Fruit fly (Drosophila melanogaster): ENCODE results near the gene primo-2.

The primo-2 gene

dm6 chr3R:13683624-13684568 lies 27.7 kb downstream of the primo-2 start, which contains the start of gene flfl (continued):
- TF ChIP-seq CG12744 (GFP tag; optimal IDR thresholded peaks at IDR 0.05) (no peak), Jarid2 (GFP tag; optimal IDR thresholded peaks at IDR 0.05) (peak; percentile 31), Xbp1 (GFP tag; optimal IDR thresholded peaks at IDR 0.05) (no peak), CG10462 (GFP tag; optimal IDR thresholded peaks at IDR 0.05) (no peak), D (optimal IDR thresholded peaks at IDR 0.05) (peak; percentile 26), D (GFP tag; optimal IDR thresholded peaks at IDR 0.05) (no peak), CTCF (GFP tag; optimal IDR thresholded peaks at IDR 0.05) (peak; percentile 22), Dp (GFP tag; optimal IDR thresholded peaks at IDR 0.05) (no peak), Bteb2 (GFP tag; optimal IDR thresholded peaks at IDR 0.05) (no peak), schlank (tag; optimal IDR thresholded peaks at IDR 0.05) (no peak), CG7987 (GFP tag; optimal IDR thresholded peaks at IDR 0.05) (peak; percentile 74), Mes4 (GFP tag; optimal IDR thresholded peaks at IDR 0.05) (no peak), Doc2 (GFP tag; IDR thresholded peaks at IDR 0.05) (no peak), zf30C (GFP tag; optimal IDR thresholded peaks at IDR 0.05) (no peak), GATAe (GFP tag; conservative IDR thresholded peaks at IDR 0.05) (no peak), dysf (GFP tag; IDR thresholded peaks at IDR 0.05) (no peak), CG10147 (GFP tag; optimal IDR thresholded peaks at IDR 0.05) (no peak), Meics (GFP tag; optimal IDR thresholded peaks at IDR 0.05) (no peak), E2f1 (GFP tag; IDR thresholded peaks at IDR 0.05) (no peak), CkIIα-i1 (GFP tag; IDR thresholded peaks at IDR 0.05) (no peak), gce (GFP tag; IDR thresholded peaks at IDR 0.05) (no peak), Dbx (GFP tag; IDR thresholded peaks at IDR 0.05) (no peak), Dip2 (GFP tag; IDR thresholded peaks at IDR 0.05) (no peak), CG12071 (GFP tag; optimal IDR thresholded peaks at IDR 0.05) (peak; percentile 44), otp (GFP tag; IDR thresholded peaks at IDR 0.05) (no peak), CG9876 (GFP tag; optimal IDR thresholded peaks at IDR 0.05) (no peak), jing (GFP tag; optimal IDR thresholded peaks at IDR 0.05) (no peak), CG17361 (GFP tag; IDR thresholded peaks at IDR 0.05) (no peak), Awh (GFP tag; IDR thresholded peaks at IDR 0.05) (no peak), CG9437 (GFP tag; optimal IDR thresholded peaks at IDR 0.05) (peak; percentile 64), CG17802 (tag; optimal IDR thresholded peaks at IDR 0.05) (no peak), pb (GFP tag; optimal IDR thresholded peaks at IDR 0.05) (no peak), row (GFP tag; IDR thresholded peaks at IDR 0.05) (no peak), lmd (GFP tag; IDR thresholded peaks at IDR 0.05) (no peak), CG5953 (GFP tag; IDR thresholded peaks at IDR 0.05) (no peak), dan (GFP tag; IDR thresholded peaks at IDR 0.05) (no peak), slp2 (GFP tag; optimal IDR thresholded peaks at IDR 0.05) (peak; percentile 18), CG11247 (GFP tag; IDR thresholded peaks at IDR 0.05) (no peak), CHES-1-like (GFP tag; optimal IDR thresholded peaks at IDR 0.05) (no peak), gsb (GFP tag; IDR thresholded peaks at IDR 0.05) (no peak), Bgb (GFP tag; IDR thresholded peaks at IDR 0.05; ENCODE audit: partially characterized antibody) (no peak), emc (GFP tag; optimal IDR thresholded peaks at IDR 0.05) (peak; percentile 28), bowl (GFP tag; IDR thresholded peaks at IDR 0.05) (no peak), CG7556 (GFP tag; optimal IDR thresholded peaks at IDR 0.05) (peak; percentile 9), lab (GFP tag; optimal IDR thresholded peaks at IDR 0.05) (peak; percentile 35), CG3281 (GFP tag; optimal IDR thresholded peaks at IDR 0.05) (no peak), Sox102F (GFP tag; optimal IDR thresholded peaks at IDR 0.05) (peak; percentile 18), CG12219 (GFP tag; optimal IDR thresholded peaks at IDR 0.05) (peak; percentile 24), CG7745 (tag; optimal IDR thresholded peaks at IDR 0.05) (no peak), CG7357 (GFP tag; IDR thresholded peaks at IDR 0.05) (no peak), sug (tag; optimal IDR thresholded peaks at IDR 0.05) (peak; percentile 61)

All from whole organism, embryonic.